Worm (Caenorhabditis elegans) whole organism, L1 larva: ENCODE measurements around the gene snf-7.

ENCODE experiments used
- C04F5.9 ChIP-seq: sonication (generic microtip); optimal IDR thresholded peaks from 2 replicates; lab custom pipeline; 2016; ENCODE audit warnings: missing genetic modification characterization, missing compliant biosample characterization
- C16A3.4 ChIP-seq: fragments of 150-350 bp; optimal IDR thresholded peaks from 2 replicates; lab custom pipeline; 2014; ENCODE audit warnings: missing biosample characterization, missing genetic modification characterization
- C34B4.2 ChIP-seq: sonication (generic microtip); optimal IDR thresholded peaks from 2 replicates; lab custom pipeline; 2017; ENCODE audit warnings: mild to moderate bottlenecking, missing genetic modification characterization, missing compliant biosample characterization
- Y116A8C.19 ChIP-seq: sonication (generic microtip); optimal IDR thresholded peaks from 2 replicates; lab custom pipeline; 2016; ENCODE audit warnings: missing compliant biosample characterization, missing genetic modification characterization, borderline replicate concordance
- aha-1 ChIP-seq: fragments of 150-350 bp; optimal IDR thresholded peaks from 2 replicates; lab custom pipeline; 2014; ENCODE audit warnings: missing biosample characterization, missing genetic modification characterization
- blmp-1 ChIP-seq: fragments of 150-350 bp; optimal IDR thresholded peaks from 2 replicates; lab custom pipeline; 2014; ENCODE audit warnings: missing biosample characterization, missing genetic modification characterization
- ceh-63 ChIP-seq: fragments of 200-800 bp; sonication (Bioruptor generic); optimal IDR thresholded peaks from 2 replicates; lab custom pipeline; 2018; ENCODE audit warnings: mild to moderate bottlenecking, missing genetic modification characterization, missing compliant biosample characterization
- ceh-90 ChIP-seq: sonication (generic microtip); optimal IDR thresholded peaks from 2 replicates; lab custom pipeline; 2016; ENCODE audit warnings: missing genetic modification characterization, missing compliant biosample characterization
- ces-1 ChIP-seq: fragments of 150-350 bp; optimal IDR thresholded peaks from 2 replicates; lab custom pipeline; 2014; ENCODE audit warnings: missing biosample characterization, missing genetic modification reagents, missing genetic modification characterization
- dpl-1 ChIP-seq, 3 experiments: fragments of 150-350 bp in 2 of 3; sonication (generic microtip) in 1 of 3; optimal IDR thresholded peaks; 2 replicates each; lab custom pipeline; 2014 to 2017; ENCODE audit warnings: missing biosample characterization in 3 of 3, missing genetic modification characterization in 3 of 3, missing genetic modification reagents in 3 of 3
- dsc-1 ChIP-seq: sonication (generic microtip); optimal IDR thresholded peaks from 2 replicates; lab custom pipeline; 2016; ENCODE audit warnings: mild to moderate bottlenecking, missing genetic modification characterization, missing compliant biosample characterization
- efl-1 ChIP-seq, 4 experiments: fragments of 150-350 bp; optimal IDR thresholded peaks in 3 of 4; peaks in 1 of 4; 1 replicate in 1 of 4; 2 replicates in 3 of 4; lab custom pipeline; 2014; ENCODE audit warnings: missing biosample characterization in 2 of 4, missing genetic modification characterization in 2 of 4, missing genetic modification reagents in 2 of 4
- egl-13 ChIP-seq: sonication (generic microtip); optimal IDR thresholded peaks from 2 replicates; lab custom pipeline; 2016; ENCODE audit warnings: missing genotype, missing genetic modification reagents, missing genetic modification characterization, missing compliant biosample characterization
- elt-3 ChIP-seq, 6 experiments: fragments of 150-350 bp in 1 of 6; sonication (generic microtip); optimal IDR thresholded peaks; 2 replicates each; lab custom pipeline; 2017 to 2018; ENCODE audit warnings: missing biosample characterization in 6 of 6, missing genetic modification characterization in 6 of 6, inconsistent platforms in 1 of 6
- fkh-10 ChIP-seq: sonication (generic microtip); optimal IDR thresholded peaks from 2 replicates; lab custom pipeline; 2017; ENCODE audit warnings: missing biosample characterization, missing genetic modification reagents, missing genetic modification characterization
- fkh-8 ChIP-seq: sonication (generic microtip); optimal IDR thresholded peaks from 2 replicates; lab custom pipeline; 2016; ENCODE audit warnings: mild to moderate bottlenecking, missing genetic modification characterization, missing compliant biosample characterization
- fos-1 ChIP-seq: fragments of 150-350 bp; optimal IDR thresholded peaks from 2 replicates; lab custom pipeline; 2014; ENCODE audit warnings: missing biosample characterization, missing genetic modification characterization
- hpl-2 ChIP-seq: fragments of 150-350 bp; optimal IDR thresholded peaks from 2 replicates; lab custom pipeline; 2014; ENCODE audit warnings: missing biosample characterization, missing genetic modification reagents, missing genetic modification characterization
- irx-1 ChIP-seq: sonication (generic microtip); optimal IDR thresholded peaks from 2 replicates; lab custom pipeline; 2016; ENCODE audit warnings: missing genetic modification characterization, missing compliant biosample characterization
- isw-1 ChIP-seq: fragments of 200-800 bp; sonication (Bioruptor generic); IDR thresholded peaks from 2 replicates; pipeline ENCODE4 v1.3.6; 2022; ENCODE audit warnings: missing genetic modification characterization, missing compliant biosample characterization
- lin-14 ChIP-seq: fragments of 200-800 bp; sonication (Bioruptor generic); optimal IDR thresholded peaks from 2 replicates; lab custom pipeline; 2018; ENCODE audit warnings: mild to moderate bottlenecking, missing genetic modification characterization, moderate library complexity, missing compliant biosample characterization
- lin-15B ChIP-seq: fragments of 150-350 bp; sonication (generic microtip); optimal IDR thresholded peaks from 3 replicates; lab custom pipeline; 2014; ENCODE audit warnings: missing biosample characterization, missing genetic modification characterization
- lin-35 ChIP-seq, 2 experiments: fragments of 150-350 bp; optimal IDR thresholded peaks; 2 replicates each; lab custom pipeline; 2014; ENCODE audit warnings: missing biosample characterization in 2 of 2, missing genetic modification characterization in 2 of 2, missing genetic modification reagents in 2 of 2
- lin-39 ChIP-seq: fragments of 150-350 bp; optimal IDR thresholded peaks from 2 replicates; lab custom pipeline; 2014; ENCODE audit warnings: missing biosample characterization, missing genetic modification reagents, missing genetic modification characterization
- lir-3 ChIP-seq: sonication (generic microtip); optimal IDR thresholded peaks from 2 replicates; lab custom pipeline; 2016; ENCODE audit warnings: mild to moderate bottlenecking, missing genetic modification characterization, moderate library complexity, missing compliant biosample characterization; ENCODE audit not compliant: poor library complexity
- lsy-2 ChIP-seq, 2 experiments: fragments of 150-350 bp; optimal IDR thresholded peaks; 2 replicates each; lab custom pipeline; 2014; ENCODE audit warnings: missing biosample characterization in 2 of 2, missing genetic modification characterization in 2 of 2
- mep-1 ChIP-seq: fragments of 150-350 bp; optimal IDR thresholded peaks from 2 replicates; lab custom pipeline; 2014; ENCODE audit warnings: missing biosample characterization, missing genetic modification characterization
- nhr-19 ChIP-seq: fragments of 200-800 bp; sonication (Bioruptor generic); conservative IDR thresholded peaks from 2 replicates; pipeline ENCODE4 v1.3.6; 2022; ENCODE audit warnings: missing genetic modification characterization, missing compliant biosample characterization
- nhr-20 ChIP-seq: sonication (generic microtip); optimal IDR thresholded peaks from 2 replicates; lab custom pipeline; 2016; ENCODE audit warnings: mild to moderate bottlenecking, missing genetic modification characterization, missing compliant biosample characterization
- nhr-28 ChIP-seq: fragments of 150-350 bp; optimal IDR thresholded peaks from 2 replicates; lab custom pipeline; 2014; ENCODE audit warnings: missing biosample characterization, missing genetic modification characterization
- nhr-47 ChIP-seq: sonication (generic microtip); optimal IDR thresholded peaks from 2 replicates; lab custom pipeline; 2016; ENCODE audit warnings: mild to moderate bottlenecking, missing genetic modification characterization, moderate library complexity, missing compliant biosample characterization
- nhr-71 ChIP-seq: sonication (generic microtip); optimal IDR thresholded peaks from 2 replicates; lab custom pipeline; 2016; ENCODE audit warnings: mild to moderate bottlenecking, missing genetic modification characterization, moderate library complexity, missing compliant biosample characterization
- nhr-77 ChIP-seq: fragments of 150-350 bp; optimal IDR thresholded peaks from 2 replicates; lab custom pipeline; 2014; ENCODE audit warnings: missing biosample characterization, missing genetic modification characterization
- nhr-85 ChIP-seq: sonication (generic microtip); peaks from one replicate; lab custom pipeline; 2016; ENCODE audit warnings: missing genetic modification characterization, inconsistent platforms, missing compliant biosample characterization
- nhr-90 ChIP-seq: sonication (generic microtip); optimal IDR thresholded peaks from 2 replicates; lab custom pipeline; 2016; ENCODE audit warnings: mild to moderate bottlenecking, missing genetic modification characterization, missing compliant biosample characterization; ENCODE audit not compliant: poor library complexity
- pax-3 ChIP-seq: fragments of 200-800 bp; sonication (Bioruptor generic); optimal IDR thresholded peaks from 2 replicates; lab custom pipeline; 2018; ENCODE audit warnings: mild to moderate bottlenecking, missing genetic modification characterization, moderate library complexity, missing compliant biosample characterization
- rnt-1 ChIP-seq: sonication (generic microtip); optimal IDR thresholded peaks from 2 replicates; lab custom pipeline; 2016; ENCODE audit warnings: mild to moderate bottlenecking, missing genetic modification characterization, moderate library complexity, missing compliant biosample characterization
- skn-1 ChIP-seq: fragments of 150-350 bp; optimal IDR thresholded peaks from 2 replicates; lab custom pipeline; 2014; ENCODE audit warnings: missing biosample characterization, missing genetic modification characterization
- snu-23 ChIP-seq: sonication (generic microtip); optimal IDR thresholded peaks from 2 replicates; lab custom pipeline; 2016; ENCODE audit warnings: missing genetic modification characterization, missing compliant biosample characterization
- sptf-1 ChIP-seq: fragments of 150-350 bp; optimal IDR thresholded peaks from 2 replicates; lab custom pipeline; 2014; ENCODE audit warnings: missing biosample characterization, missing genetic modification characterization
- swsn-7 ChIP-seq: sonication (generic microtip); optimal IDR thresholded peaks from 2 replicates; lab custom pipeline; 2016; ENCODE audit warnings: missing genetic modification characterization, missing compliant biosample characterization
- tbx-2 ChIP-seq: sonication (generic microtip); optimal IDR thresholded peaks from 2 replicates; lab custom pipeline; 2016; ENCODE audit warnings: missing genetic modification characterization, missing compliant biosample characterization
- tlp-1 ChIP-seq: fragments of 150-350 bp; optimal IDR thresholded peaks from 2 replicates; lab custom pipeline; 2014; ENCODE audit warnings: missing biosample characterization, missing genetic modification characterization
- unc-130 ChIP-seq: fragments of 150-350 bp; optimal IDR thresholded peaks from 2 replicates; lab custom pipeline; 2017; ENCODE audit warnings: missing biosample characterization, missing genetic modification characterization, inconsistent platforms
- unc-62 ChIP-seq: fragments of 150-350 bp; optimal IDR thresholded peaks from 2 replicates; lab custom pipeline; 2014; ENCODE audit warnings: missing biosample characterization, missing genetic modification reagents, missing genetic modification characterization
- zag-1 ChIP-seq: fragments of 150-350 bp; optimal IDR thresholded peaks from 2 replicates; lab custom pipeline; 2014; ENCODE audit warnings: missing biosample characterization, missing genetic modification characterization
- zip-4 ChIP-seq: fragments of 200-800 bp; sonication (Bioruptor generic); optimal IDR thresholded peaks from 2 replicates; lab custom pipeline; 2018; ENCODE audit warnings: mild to moderate bottlenecking, missing genetic modification characterization, moderate library complexity, missing compliant biosample characterization

The snf-7 gene

ce11 chrIII:13013912-13014311 is 8.7 kb downstream of the snf-7 start:
- TF ChIP-seq isw-1 (no peak), snu-23 (GFP tag; lab: Kevin White, UChicago) (peak; percentile 2), tbx-2 (tag; lab: Kevin White, UChicago) (no peak), fos-1 (no peak), nhr-85 (tag; lab: Kevin White, UChicago) (peak; percentile 77), lin-35 (GFP tag; optimal IDR thresholded peaks at IDR 0.05; lab: Kevin White, UChicago) (no peak), elt-3 (tag; optimal IDR thresholded peaks at IDR 0.05; lab: Kevin White, UChicago) (peak in 3 of 6 experiments; percentile 20 to 61 (median 22)), nhr-71 (tag; lab: Kevin White, UChicago) (no peak), lin-39 (tag; lab: Kevin White, UChicago) (no peak), C04F5.9 (tag; lab: Kevin White, UChicago) (no peak), lir-3 (tag; lab: Kevin White, UChicago) (no peak), nhr-19 (GFP tag; lab: Robert Waterston, UW) (no peak), nhr-77 (no peak), efl-1 (optimal IDR thresholded peaks at IDR 0.05; lab: Kevin White, UChicago) (no peak), efl-1 (GFP tag; optimal IDR thresholded peaks at IDR 0.05 in 1 of 2; lab: Kevin White, UChicago) (no peak), dpl-1 (GFP tag; optimal IDR thresholded peaks at IDR 0.05; lab: Kevin White, UChicago) (no peak), irx-1 (no peak), nhr-20 (peak; percentile 18), nhr-90 (tag; lab: Kevin White, UChicago) (no peak), lsy-2 (tag; optimal IDR thresholded peaks at IDR 0.05; lab: Kevin White, UChicago) (peak in 1 of 2 experiments; percentile 11), aha-1 (tag; lab: Kevin White, UChicago) (no peak), C16A3.4 (tag; lab: Kevin White, UChicago) (no peak), pax-3 (tag; lab: Kevin White, UChicago) (no peak), sptf-1 (no peak), lin-14 (peak; percentile 44), rnt-1 (no peak), tlp-1 (tag; lab: Kevin White, UChicago) (no peak), ces-1 (GFP tag; lab: Kevin White, UChicago) (no peak), egl-13 (tag; lab: Kevin White, UChicago) (no peak), blmp-1 (tag; lab: Kevin White, UChicago) (no peak), nhr-28 (tag; lab: Kevin White, UChicago) (no peak)

- TF ChIP-seq fkh-10 (GFP tag; lab: Kevin White, UChicago) (peak; percentile 27), lin-14 (peak; percentile 57), elt-3 (tag; optimal IDR thresholded peaks at IDR 0.05; lab: Kevin White, UChicago) (no peak), swsn-7 (tag; lab: Kevin White, UChicago) (peak; percentile 29), nhr-47 (peak; percentile 69), lsy-2 (tag; optimal IDR thresholded peaks at IDR 0.05; lab: Kevin White, UChicago) (peak; percentile 25 to 66), nhr-77 (peak; percentile 55), dsc-1 (tag; lab: Kevin White, UChicago) (peak; percentile 42), tbx-2 (tag; lab: Kevin White, UChicago) (no peak), efl-1 (optimal IDR thresholded peaks at IDR 0.05; lab: Kevin White, UChicago) (peak; percentile 21 to 51), efl-1 (GFP tag; optimal IDR thresholded peaks at IDR 0.05 in 1 of 2; lab: Kevin White, UChicago) (peak; percentile 22 to 74), hpl-2 (GFP tag; lab: Kevin White, UChicago) (peak; percentile 16), zag-1 (tag; lab: Kevin White, UChicago) (no peak), C34B4.2 (tag; lab: Kevin White, UChicago) (no peak), lin-35 (GFP tag; optimal IDR thresholded peaks at IDR 0.05; lab: Kevin White, UChicago) (peak; percentile 30 to 75), skn-1 (tag; lab: Kevin White, UChicago) (no peak), zip-4 (no peak), dpl-1 (GFP tag; optimal IDR thresholded peaks at IDR 0.05; lab: Kevin White, UChicago) (peak in 2 of 3 experiments; percentile 25), rnt-1 (peak; percentile 63), fkh-8 (peak; percentile 52), C16A3.4 (tag; lab: Kevin White, UChicago) (peak; percentile 48), mep-1 (tag; lab: Kevin White, UChicago) (peak; percentile 3), nhr-90 (tag; lab: Kevin White, UChicago) (peak; percentile 37), nhr-71 (tag; lab: Kevin White, UChicago) (peak; percentile 70), nhr-85 (tag; lab: Kevin White, UChicago) (peak; percentile 81), irx-1 (no peak), ceh-63 (GFP tag; lab: Kevin White, UChicago) (no peak), lin-15B (tag; lab: Kevin White, UChicago) (no peak), Y116A8C.19 (tag; lab: Kevin White, UChicago) (no peak), nhr-20 (peak; percentile 47), unc-130 (peak; percentile 30), snu-23 (GFP tag; lab: Kevin White, UChicago) (peak; percentile 61), blmp-1 (tag; lab: Kevin White, UChicago) (peak; percentile 68), unc-62 (GFP tag; lab: Kevin White, UChicago) (no peak), ceh-90 (tag; lab: Kevin White, UChicago) (no peak)
Measured at ce11 chrIII:13015754-13016317, 10.6 kb downstream of the snf-7 start.
